Worm (Caenorhabditis elegans): ENCODE data around the gene ceeh-1.

- TF ChIP-seq him-1 (tag; optimal IDR thresholded peaks at IDR 0.05) (no peak), dao-5 (tag; optimal IDR thresholded peaks at IDR 0.05) (peak; percentile 44)
These were observed 49.4 kb upstream of the ceeh-1 start for ce11 chrIII:881460-881859.

Measured in whole organism, L4/young adult.